Fruit fly (Drosophila melanogaster): ENCODE measurements around the gene CG4045.
A peak's percentile ranks its signal among the peaks of the same experiment; 100 is the strongest.

Gene CG4045

dm6 chrX:2065073-2065472, 10.6 kb downstream of the CG4045 start, which contains the start of gene CG4281 (continued):
- TF ChIP-seq Lhr (GFP tag; optimal IDR thresholded peaks at IDR 0.05) (no peak), Dref (GFP tag; IDR thresholded peaks at IDR 0.05) (peak; percentile 76), repo (GFP tag; optimal IDR thresholded peaks at IDR 0.05) (no peak), CG33557 (GFP tag; optimal IDR thresholded peaks at IDR 0.05) (no peak), Nf-YC (tag; optimal IDR thresholded peaks at IDR 0.05) (no peak), CG2116 (GFP tag; optimal IDR thresholded peaks at IDR 0.05) (peak; percentile 80), Mrtf (GFP tag; IDR thresholded peaks at IDR 0.05) (no peak), Ptx1 (GFP tag; IDR thresholded peaks at IDR 0.05) (no peak), CG14860 (GFP tag; IDR thresholded peaks at IDR 0.05; ENCODE audit: partially characterized antibody) (peak; percentile 96)

DNA sequence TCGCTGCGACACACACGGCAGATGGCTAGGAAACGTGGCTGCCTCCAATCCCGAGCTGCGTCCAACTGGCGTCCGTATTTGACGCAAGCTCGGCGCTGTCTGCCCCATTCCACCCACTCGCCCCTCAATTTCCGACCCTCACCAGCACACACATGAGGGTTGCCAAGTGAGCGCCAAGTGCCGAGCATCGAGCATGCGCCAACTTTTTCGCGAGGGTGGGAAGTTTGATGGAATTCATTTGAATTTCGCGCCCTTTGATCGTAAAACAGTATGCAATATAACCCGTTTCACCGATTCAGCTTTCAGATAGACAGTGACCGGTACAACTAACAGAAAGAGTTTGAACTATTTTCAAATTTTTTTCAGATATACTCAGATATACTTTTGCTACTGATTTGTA, 13.9 kb downstream of the CG4045 start, which contains the start of gene Sik2:
TSS of gene Sik2 (minus strand) at position 67 of the 400 bp plus-strand sequence.
- TF ChIP-seq CG4707 (GFP tag; optimal IDR thresholded peaks at IDR 0.05) (no peak), crol (GFP tag; IDR thresholded peaks at IDR 0.05) (0 out of 2 replicates have a peak, but pooled peaks have one; percentile 41), CG1603 (tag; optimal IDR thresholded peaks at IDR 0.05) (no peak), slou (GFP tag; optimal IDR thresholded peaks at IDR 0.05) (no peak), pfk (GFP tag; optimal IDR thresholded peaks at IDR 0.05) (no peak), klu (GFP tag; IDR thresholded peaks at IDR 0.05) (no peak), repo (GFP tag; optimal IDR thresholded peaks at IDR 0.05) (no peak), salm (tag; optimal IDR thresholded peaks at IDR 0.05) (no peak), Dp (GFP tag; optimal IDR thresholded peaks at IDR 0.05) (peak; percentile 48), CG17568 (GFP tag; optimal IDR thresholded peaks at IDR 0.05) (no peak), ac (GFP tag; optimal IDR thresholded peaks at IDR 0.05) (no peak), gt (GFP tag; IDR thresholded peaks at IDR 0.05) (no peak), CG9727 (GFP tag; optimal IDR thresholded peaks at IDR 0.05) (no peak), CG4404 (GFP tag; IDR thresholded peaks at IDR 0.05) (no peak), slbo (GFP tag; IDR thresholded peaks at IDR 0.05) (no peak), odd (GFP tag; optimal IDR thresholded peaks at IDR 0.05) (no peak), tna (GFP tag; IDR thresholded peaks at IDR 0.05; ENCODE audit: partially characterized antibody) (no peak), Kr (GFP tag; optimal IDR thresholded peaks at IDR 0.05) (no peak), Six4 (GFP tag; optimal IDR thresholded peaks at IDR 0.05) (no peak), sr (GFP tag; IDR thresholded peaks at IDR 0.05) (0 out of 3 replicates have a peak, but pooled peaks have one; percentile 19), CG7745 (tag; optimal IDR thresholded peaks at IDR 0.05) (no peak), cato (GFP tag; optimal IDR thresholded peaks at IDR 0.05; ENCODE audit: borderline replicate concordance) (no peak), Deaf1 (tag; optimal IDR thresholded peaks at IDR 0.05) (peak; percentile 18), ewg (GFP tag; optimal IDR thresholded peaks at IDR 0.05) (peak; percentile 88), org-1 (GFP tag; optimal IDR thresholded peaks at IDR 0.05) (no peak), Camta (GFP tag; optimal IDR thresholded peaks at IDR 0.05) (no peak), CG11247 (GFP tag; IDR thresholded peaks at IDR 0.05) (no peak), Med (GFP tag) (peak; percentile 63), grn (GFP tag; optimal IDR thresholded peaks at IDR 0.05) (no peak), Hsf (GFP tag; optimal IDR thresholded peaks at IDR 0.05) (no peak), Sox102F (GFP tag; optimal IDR thresholded peaks at IDR 0.05) (no peak), CG12391 (tag; optimal IDR thresholded peaks at IDR 0.05) (no peak), CG6654 (GFP tag; optimal IDR thresholded peaks at IDR 0.05) (no peak), CG2120 (GFP tag; optimal IDR thresholded peaks at IDR 0.05) (no peak), kay (GFP tag; optimal IDR thresholded peaks at IDR 0.05) (no peak), CG10654 (GFP tag; optimal IDR thresholded peaks at IDR 0.05) (no peak), Lim3 (GFP tag; IDR thresholded peaks at IDR 0.05) (no peak), CG16813 (GFP tag; IDR thresholded peaks at IDR 0.05; ENCODE audit: partially characterized antibody) (no peak), jumu (GFP tag; optimal IDR thresholded peaks at IDR 0.05) (no peak), PHDP (tag; optimal IDR thresholded peaks at IDR 0.05) (no peak), Ptx1 (GFP tag; IDR thresholded peaks at IDR 0.05) (no peak), CG18476 (GFP tag; optimal IDR thresholded peaks at IDR 0.05) (no peak), CG8089 (GFP tag; optimal IDR thresholded peaks at IDR 0.05) (no peak)

Data from whole organism, embryonic.